Fruit fly (Drosophila melanogaster): Measurements from ENCODE around the gene ppk21.

The ppk21 gene

DNA sequence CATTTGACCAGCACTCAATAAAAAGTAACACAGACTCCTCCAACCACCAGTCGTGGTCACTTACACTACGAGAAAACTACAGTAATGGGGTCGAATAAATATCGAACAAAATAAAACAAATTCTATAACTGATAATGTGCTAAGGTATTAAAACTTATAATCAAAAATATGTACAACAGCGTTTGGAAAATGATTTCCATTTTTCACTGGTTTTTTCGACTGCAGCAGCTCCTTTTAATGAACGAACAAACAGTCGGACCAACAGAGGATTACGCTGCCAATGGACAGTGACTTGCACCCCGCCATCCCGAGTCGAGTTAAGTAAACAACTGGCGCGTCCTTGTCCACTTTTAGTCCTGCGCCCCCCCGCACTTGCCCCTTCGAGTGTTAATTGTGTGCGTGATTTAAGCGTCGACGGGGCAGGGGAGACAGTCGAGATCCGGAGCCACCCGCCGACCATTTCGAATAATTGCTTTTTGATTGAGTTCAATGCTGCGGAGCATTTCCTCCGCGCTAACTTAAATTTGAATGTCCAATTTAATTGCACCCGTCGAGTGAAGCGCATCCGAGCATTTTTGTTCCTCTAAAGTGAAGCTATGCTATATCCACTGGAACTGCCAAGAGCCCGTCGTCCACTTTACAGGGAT is at the start of gene ppk21:
ppk21 (plus strand) TSS at position 597 of the 647 bp plus-strand sequence.
- TF ChIP-seq dsf (GFP tag; optimal IDR thresholded peaks at IDR 0.05; ENCODE audit: borderline replicate concordance), result no peak
- no peak for TF ChIP-seq Mio (GFP tag; optimal IDR thresholded peaks at IDR 0.05)
- no peak for TF ChIP-seq CG32264 (GFP tag; optimal IDR thresholded peaks at IDR 0.05)
- no peak for TF ChIP-seq dmrt93B (GFP tag; optimal IDR thresholded peaks at IDR 0.05)
- TF ChIP-seq HLH106 (tag; optimal IDR thresholded peaks at IDR 0.05), result no peak
- no peak for TF ChIP-seq CrebA (GFP tag; optimal IDR thresholded peaks at IDR 0.05; ENCODE audit: borderline replicate concordance)
- no peak for TF ChIP-seq sage (GFP tag; optimal IDR thresholded peaks at IDR 0.05)
- TF ChIP-seq usp (GFP tag; optimal IDR thresholded peaks at IDR 0.05), result no peak
- TF ChIP-seq jim (GFP tag; optimal IDR thresholded peaks at IDR 0.05), result no peak
- no peak for TF ChIP-seq woc (GFP tag; optimal IDR thresholded peaks at IDR 0.05)
- no peak for TF ChIP-seq tai (GFP tag; optimal IDR thresholded peaks at IDR 0.05)
- no peak for TF ChIP-seq Hr78 (GFP tag; optimal IDR thresholded peaks at IDR 0.05)
- no peak for TF ChIP-seq Jra (GFP tag; optimal IDR thresholded peaks at IDR 0.05)
- no peak for TF ChIP-seq pan (optimal IDR thresholded peaks at IDR 0.05)
- no peak for TF ChIP-seq OdsH (GFP tag; optimal IDR thresholded peaks at IDR 0.05)
- TF ChIP-seq fru (GFP tag; optimal IDR thresholded peaks at IDR 0.05), result no peak
- no peak for TF ChIP-seq Abd-B (GFP tag; optimal IDR thresholded peaks at IDR 0.05)
- TF ChIP-seq Hnf4 (GFP tag; optimal IDR thresholded peaks at IDR 0.05), result no peak
- no peak for TF ChIP-seq Dfd (GFP tag; optimal IDR thresholded peaks at IDR 0.05)

DNA sequence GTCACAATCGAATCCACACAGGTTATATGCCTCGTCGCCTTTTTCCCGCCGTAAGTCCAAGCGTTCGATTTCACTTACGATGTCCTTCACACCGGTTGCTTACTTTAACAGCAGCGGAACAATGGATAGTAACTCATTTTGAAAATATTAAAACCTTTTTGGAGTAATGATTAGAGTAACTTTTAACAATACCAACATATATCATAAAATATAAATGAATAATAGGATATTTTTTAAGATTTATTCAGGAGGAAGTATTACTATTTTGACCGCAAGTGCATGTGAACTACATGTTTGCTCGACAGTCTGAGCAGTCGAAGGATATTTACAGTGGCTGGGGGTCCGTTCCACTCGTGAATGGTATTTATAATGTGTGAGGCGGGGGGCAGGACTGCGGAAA is 47.4 kb upstream of the ppk21 start:
- TF ChIP-seq Rel (GFP tag; optimal IDR thresholded peaks at IDR 0.05) (no peak), Rel (tag; optimal IDR thresholded peaks at IDR 0.05) (no peak), psq (GFP tag; optimal IDR thresholded peaks at IDR 0.05) (no peak), foxo (GFP tag; optimal IDR thresholded peaks at IDR 0.05) (peak in 1 of 2 experiments; percentile 3), rgr (GFP tag; optimal IDR thresholded peaks at IDR 0.05) (peak; percentile 30), dsf (GFP tag; optimal IDR thresholded peaks at IDR 0.05; ENCODE audit: borderline replicate concordance) (no peak), GATAd (GFP tag; optimal IDR thresholded peaks at IDR 0.05) (no peak), lola (GFP tag; optimal IDR thresholded peaks at IDR 0.05) (no peak), dl (GFP tag; optimal IDR thresholded peaks at IDR 0.05; ENCODE audit: insufficient read depth in 1 of 2, partially characterized antibody in 2 of 2) (no peak), CG9705 (GFP tag; optimal IDR thresholded peaks at IDR 0.05) (no peak), OdsH (GFP tag; optimal IDR thresholded peaks at IDR 0.05) (peak; percentile 33), sage (GFP tag; optimal IDR thresholded peaks at IDR 0.05) (no peak), Jra (GFP tag; optimal IDR thresholded peaks at IDR 0.05) (no peak), Dfd (GFP tag; optimal IDR thresholded peaks at IDR 0.05) (no peak), Hr78 (GFP tag; optimal IDR thresholded peaks at IDR 0.05) (no peak), usp (GFP tag; optimal IDR thresholded peaks at IDR 0.05) (no peak), Sp1 (GFP tag; optimal IDR thresholded peaks at IDR 0.05) (peak; percentile 15), HLH106 (tag; optimal IDR thresholded peaks at IDR 0.05) (peak; percentile 59), fru (GFP tag; optimal IDR thresholded peaks at IDR 0.05) (peak; percentile 4), h (GFP tag; optimal IDR thresholded peaks at IDR 0.05) (peak; percentile 43)

DNA sequence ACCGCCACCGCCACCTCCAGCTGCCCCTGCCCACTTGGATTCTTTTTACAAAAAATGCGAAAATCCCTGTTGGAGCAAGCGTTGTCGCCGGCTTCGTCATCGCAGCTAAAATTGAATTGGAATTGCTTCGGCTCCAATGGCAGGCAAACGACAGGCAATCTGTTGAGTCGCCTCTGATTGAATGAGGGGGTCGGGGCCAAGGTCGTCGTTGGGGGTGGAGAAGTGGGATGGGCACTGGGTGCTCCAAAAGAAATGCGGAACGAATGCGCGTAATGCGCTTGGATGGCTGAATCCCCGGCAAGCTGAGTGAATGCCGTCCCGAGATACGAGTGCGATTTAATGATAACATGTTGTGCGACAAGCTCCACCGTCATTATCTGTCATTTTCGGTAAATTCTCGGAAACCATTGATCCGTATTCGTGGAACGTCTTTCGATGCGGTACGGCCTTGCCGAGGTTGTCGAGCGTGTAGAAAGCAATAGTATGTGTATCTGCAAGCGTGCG is 46.8 kb upstream of the ppk21 start:
- TF ChIP-seq h (GFP tag; optimal IDR thresholded peaks at IDR 0.05) (no peak), Rel (GFP tag; optimal IDR thresholded peaks at IDR 0.05) (no peak), Rel (tag; optimal IDR thresholded peaks at IDR 0.05) (peak; percentile 66)

DNA sequence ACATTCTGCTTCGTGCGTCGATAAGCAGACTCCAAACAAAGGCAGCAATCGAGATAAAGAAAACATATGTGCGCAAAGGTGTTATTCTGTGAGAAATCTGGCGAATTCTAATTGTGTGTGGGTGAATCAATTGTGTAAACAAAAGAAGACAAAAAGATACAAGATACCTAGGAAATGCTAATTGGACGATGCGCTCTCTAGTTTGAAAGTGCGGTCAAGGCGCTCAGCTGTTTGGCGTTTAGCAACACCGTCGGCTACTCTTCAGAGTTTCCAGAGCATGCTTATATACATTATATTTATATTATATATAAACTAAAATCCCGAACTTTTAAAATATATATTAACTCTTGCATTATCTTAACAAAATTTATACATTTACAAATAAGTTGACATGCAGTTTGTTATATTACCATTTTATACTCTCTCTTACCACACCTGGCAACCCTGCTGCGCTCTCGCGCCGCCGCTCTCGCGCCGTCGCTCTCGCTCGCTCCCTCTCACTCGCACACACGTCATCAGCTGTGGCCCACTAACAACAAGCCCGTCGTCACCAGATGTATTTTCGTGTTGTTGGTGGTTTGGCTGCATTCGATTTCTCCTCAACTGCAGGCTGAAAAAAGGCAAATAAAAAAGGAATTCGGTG is 45.9 kb upstream of the ppk21 start, which contains the start of gene CG1907:
CG1907 (plus strand) TSS at position 551 of the 643 bp plus-strand sequence.
- peak; percentile 91 for TF ChIP-seq sv (GFP tag; optimal IDR thresholded peaks at IDR 0.05)
- TF ChIP-seq pan (optimal IDR thresholded peaks at IDR 0.05), result no peak
- peak; percentile 69 for TF ChIP-seq Jra (GFP tag; optimal IDR thresholded peaks at IDR 0.05)
- TF ChIP-seq dmrt93B (GFP tag; optimal IDR thresholded peaks at IDR 0.05), result peak; percentile 98
- peak; percentile 97 for TF ChIP-seq rgr (GFP tag; optimal IDR thresholded peaks at IDR 0.05)
- TF ChIP-seq foxo (GFP tag; optimal IDR thresholded peaks at IDR 0.05), result peak; percentile 28 to 99
- peak; percentile 82 for TF ChIP-seq GATAd (GFP tag; optimal IDR thresholded peaks at IDR 0.05)
- no peak for TF ChIP-seq Abd-B (GFP tag; optimal IDR thresholded peaks at IDR 0.05)
- peak; percentile 99 for TF ChIP-seq HLH106 (tag; optimal IDR thresholded peaks at IDR 0.05)
- no peak for TF ChIP-seq Myc (optimal IDR thresholded peaks at IDR 0.05)
- TF ChIP-seq Hr83 (GFP tag; optimal IDR thresholded peaks at IDR 0.05; ENCODE audit: poor library complexity, severe bottlenecking), result peak; percentile 19
- peak; percentile 81 for TF ChIP-seq CG32264 (GFP tag; optimal IDR thresholded peaks at IDR 0.05)
- TF ChIP-seq N (GFP tag; optimal IDR thresholded peaks at IDR 0.05), result no peak
- peak; percentile 11 for TF ChIP-seq Mio (GFP tag; optimal IDR thresholded peaks at IDR 0.05)
- peak; percentile 94 for TF ChIP-seq Hnf4 (GFP tag; optimal IDR thresholded peaks at IDR 0.05)
- TF ChIP-seq Sp1 (GFP tag; optimal IDR thresholded peaks at IDR 0.05), result peak; percentile 97
- peak; percentile 78 for TF ChIP-seq Dfd (GFP tag; optimal IDR thresholded peaks at IDR 0.05)
- no peak for TF ChIP-seq Hr78 (GFP tag; optimal IDR thresholded peaks at IDR 0.05)
- TF ChIP-seq br (GFP tag; optimal IDR thresholded peaks at IDR 0.05), result peak; percentile 92
- no peak for TF ChIP-seq jim (GFP tag; optimal IDR thresholded peaks at IDR 0.05)
- TF ChIP-seq OdsH (GFP tag; optimal IDR thresholded peaks at IDR 0.05), result peak; percentile 97
- no peak for TF ChIP-seq lola (GFP tag; optimal IDR thresholded peaks at IDR 0.05)
- peak; percentile 61 for TF ChIP-seq CrebA (GFP tag; optimal IDR thresholded peaks at IDR 0.05; ENCODE audit: borderline replicate concordance)
- no peak for TF ChIP-seq dl (GFP tag; optimal IDR thresholded peaks at IDR 0.05; ENCODE audit: insufficient read depth in 1 of 2, partially characterized antibody in 2 of 2)
- peak; percentile 89 for TF ChIP-seq brk (GFP tag; optimal IDR thresholded peaks at IDR 0.05)
- TF ChIP-seq ey (GFP tag; optimal IDR thresholded peaks at IDR 0.05), result peak; percentile 88
- TF ChIP-seq usp (GFP tag; optimal IDR thresholded peaks at IDR 0.05), result no peak
- TF ChIP-seq fru (GFP tag; optimal IDR thresholded peaks at IDR 0.05), result peak; percentile 93
- TF ChIP-seq Vsx2 (GFP tag; optimal IDR thresholded peaks at IDR 0.05; ENCODE audit: partially characterized antibody), result no peak

Measured in whole organism, wandering third instar larva.